Worm (Caenorhabditis elegans): ENCODE results near the gene R11D1.3.
A peak's percentile ranks its signal among the peaks of the same experiment; 100 is the strongest.

The R11D1.3 gene

ce11 chrV:12701613-12702012 is 10.3 kb downstream of the R11D1.3 start:
- TF ChIP-seq mml-1 (tag; optimal IDR thresholded peaks at IDR 0.05), result no peak
- no peak for TF ChIP-seq pha-4 (tag; optimal IDR thresholded peaks at IDR 0.05)
- no peak for TF ChIP-seq egl-5 (tag; optimal IDR thresholded peaks at IDR 0.05)
- no peak for TF ChIP-seq skn-1 (tag; optimal IDR thresholded peaks at IDR 0.05)
- no peak for TF ChIP-seq nfya-1 (tag; optimal IDR thresholded peaks at IDR 0.05; ENCODE audit: insufficient read depth)

DNA sequence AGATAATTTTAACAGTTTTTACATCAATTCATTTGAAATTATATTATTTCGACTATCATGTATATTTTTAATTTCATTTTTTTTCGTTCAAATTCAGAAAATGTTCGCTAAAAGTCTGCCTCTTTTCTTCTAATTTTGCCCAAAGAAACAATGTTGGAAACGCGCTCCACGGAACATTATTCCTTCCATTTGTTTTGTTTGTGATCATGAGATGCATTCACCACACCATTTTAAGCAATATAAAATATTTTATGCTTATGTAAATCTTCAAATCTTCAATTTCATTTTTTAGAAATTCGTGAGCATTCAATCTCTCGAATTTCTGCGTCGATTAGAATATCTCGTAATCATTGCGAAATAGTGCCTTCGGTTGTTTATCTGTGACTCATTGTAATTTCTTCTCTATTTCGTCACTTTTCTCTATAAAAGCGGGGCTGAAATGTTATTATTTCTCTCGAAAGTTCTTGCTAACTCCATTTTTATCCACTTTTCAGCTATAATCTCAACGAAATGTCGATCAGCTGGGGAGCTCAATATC is 14.5 kb downstream of the R11D1.3 start, which contains the start of gene istr-1:
Gene istr-1, plus strand, starts transcription at position 495 of the 538 bp plus-strand sequence.
- TF ChIP-seq jun-1 (tag; optimal IDR thresholded peaks at IDR 0.05) (peak; percentile 16), daf-12 (tag; optimal IDR thresholded peaks at IDR 0.05) (no peak), fkh-2 (tag; optimal IDR thresholded peaks at IDR 0.05) (no peak), hmg-11 (tag; optimal IDR thresholded peaks at IDR 0.05) (peak; percentile 22), lin-15B (tag; optimal IDR thresholded peaks at IDR 0.05) (peak; percentile 51), mml-1 (tag; optimal IDR thresholded peaks at IDR 0.05) (no peak), skn-1 (tag; optimal IDR thresholded peaks at IDR 0.05) (no peak), nhr-77 (tag; optimal IDR thresholded peaks at IDR 0.05) (no peak), nfya-1 (tag; optimal IDR thresholded peaks at IDR 0.05; ENCODE audit: insufficient read depth) (peak; percentile 34), ztf-11 (tag; optimal IDR thresholded peaks at IDR 0.05) (no peak), snpc-4 (tag; optimal IDR thresholded peaks at IDR 0.05) (peak; percentile 17), ceh-28 (tag; optimal IDR thresholded peaks at IDR 0.05) (no peak), egl-27 (tag; optimal IDR thresholded peaks at IDR 0.05) (no peak), ZK546.5 (tag; optimal IDR thresholded peaks at IDR 0.05) (no peak), nhr-12 (tag; optimal IDR thresholded peaks at IDR 0.05) (no peak), unc-62 (GFP tag; optimal IDR thresholded peaks at IDR 0.05) (no peak), nhr-237 (tag; optimal IDR thresholded peaks at IDR 0.05) (no peak), eor-1 (tag; optimal IDR thresholded peaks at IDR 0.05) (no peak), pha-4 (tag; optimal IDR thresholded peaks at IDR 0.05) (peak; percentile 36), unc-39 (tag; optimal IDR thresholded peaks at IDR 0.05) (no peak), fos-1 (tag; optimal IDR thresholded peaks at IDR 0.05) (no peak), elt-2 (tag; optimal IDR thresholded peaks at IDR 0.05) (no peak)

- TF ChIP-seq nhr-25 (tag; optimal IDR thresholded peaks at IDR 0.05) (no peak), eor-1 (tag; optimal IDR thresholded peaks at IDR 0.05) (no peak), ceh-82 (tag; optimal IDR thresholded peaks at IDR 0.05) (no peak), elt-1 (tag; optimal IDR thresholded peaks at IDR 0.05) (no peak), ceh-28 (tag; optimal IDR thresholded peaks at IDR 0.05) (no peak), nhr-11 (tag; optimal IDR thresholded peaks at IDR 0.05) (no peak), sea-2 (GFP tag; optimal IDR thresholded peaks at IDR 0.05) (no peak), hmg-11 (tag; optimal IDR thresholded peaks at IDR 0.05) (no peak), nfya-1 (tag; optimal IDR thresholded peaks at IDR 0.05; ENCODE audit: insufficient read depth) (no peak), snpc-4 (tag; optimal IDR thresholded peaks at IDR 0.05) (no peak), nhr-12 (tag; optimal IDR thresholded peaks at IDR 0.05) (no peak), skn-1 (tag; optimal IDR thresholded peaks at IDR 0.05) (no peak), nhr-76 (tag; optimal IDR thresholded peaks at IDR 0.05) (no peak), mml-1 (tag; optimal IDR thresholded peaks at IDR 0.05) (no peak), tbx-2 (tag; optimal IDR thresholded peaks at IDR 0.05) (no peak), ama-1 (optimal IDR thresholded peaks at IDR 0.05) (no peak), pha-4 (tag; optimal IDR thresholded peaks at IDR 0.05) (no peak), ZK546.5 (tag; optimal IDR thresholded peaks at IDR 0.05) (no peak), lsy-12 (tag; optimal IDR thresholded peaks at IDR 0.05) (no peak), zag-1 (tag; optimal IDR thresholded peaks at IDR 0.05) (no peak)
These were observed 15.1 kb downstream of the R11D1.3 start for ce11 chrV:12696790-12697189.

ce11 chrV:12695968-12696367 is 15.9 kb downstream of the R11D1.3 start, which contains the start of gene K10C8.4:
K10C8.4 (plus strand) TSS chrV:12696268.
- no peak for TF ChIP-seq lin-15B (tag; optimal IDR thresholded peaks at IDR 0.05)
- TF ChIP-seq hmg-11 (tag; optimal IDR thresholded peaks at IDR 0.05), result peak; percentile 3
- no peak for TF ChIP-seq ama-1 (optimal IDR thresholded peaks at IDR 0.05)
- no peak for TF ChIP-seq lin-39 (tag; optimal IDR thresholded peaks at IDR 0.05)
- TF ChIP-seq nhr-23 (tag; optimal IDR thresholded peaks at IDR 0.05), result no peak
- TF ChIP-seq elt-2 (tag; optimal IDR thresholded peaks at IDR 0.05), result no peak

DNA sequence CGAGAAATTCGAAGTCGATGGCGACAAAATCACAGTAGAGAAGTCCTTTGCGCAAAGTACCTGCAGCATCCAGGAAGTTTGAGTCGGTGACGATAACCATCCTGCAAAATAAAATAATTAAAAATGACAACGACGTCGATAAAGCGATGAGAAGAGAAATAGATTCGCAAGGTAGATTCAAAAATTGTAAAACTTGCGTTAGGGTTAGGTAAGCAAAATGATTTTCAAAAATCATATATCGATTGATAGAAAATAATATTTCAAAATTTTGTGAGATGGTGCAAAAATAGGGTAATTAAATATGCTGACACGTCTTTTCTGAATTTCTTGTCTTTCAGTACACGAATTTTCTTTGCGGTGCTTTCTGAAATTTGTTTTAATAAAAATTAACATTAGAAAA is 16.7 kb downstream of the R11D1.3 start, which contains the start of gene parn-1:
Gene parn-1, minus strand, starts transcription at position 101 of the 400 bp plus-strand sequence.
- no peak for TF ChIP-seq fkh-10 (GFP tag; optimal IDR thresholded peaks at IDR 0.05)
- no peak for TF ChIP-seq nhr-237 (tag; optimal IDR thresholded peaks at IDR 0.05)
- TF ChIP-seq fkh-2 (tag; optimal IDR thresholded peaks at IDR 0.05), result no peak
- TF ChIP-seq tbx-2 (tag; optimal IDR thresholded peaks at IDR 0.05), result no peak
- TF ChIP-seq elt-2 (tag; optimal IDR thresholded peaks at IDR 0.05), result no peak
- no peak for TF ChIP-seq egl-27 (tag; optimal IDR thresholded peaks at IDR 0.05)
- TF ChIP-seq egl-5 (tag; optimal IDR thresholded peaks at IDR 0.05), result no peak
- no peak for TF ChIP-seq nhr-23 (tag; optimal IDR thresholded peaks at IDR 0.05)
- no peak for TF ChIP-seq daf-12 (tag; optimal IDR thresholded peaks at IDR 0.05)
- TF ChIP-seq fos-1 (tag; optimal IDR thresholded peaks at IDR 0.05), result no peak
- TF ChIP-seq nhr-12 (tag; optimal IDR thresholded peaks at IDR 0.05), result no peak
- TF ChIP-seq skn-1 (tag; optimal IDR thresholded peaks at IDR 0.05), result no peak
- no peak for TF ChIP-seq ztf-11 (tag; optimal IDR thresholded peaks at IDR 0.05)
